Fruit fly (Drosophila melanogaster): ENCODE results near the gene CG31823.
A peak's percentile ranks its signal among the peaks of the same experiment; 100 is the strongest.

DNA sequence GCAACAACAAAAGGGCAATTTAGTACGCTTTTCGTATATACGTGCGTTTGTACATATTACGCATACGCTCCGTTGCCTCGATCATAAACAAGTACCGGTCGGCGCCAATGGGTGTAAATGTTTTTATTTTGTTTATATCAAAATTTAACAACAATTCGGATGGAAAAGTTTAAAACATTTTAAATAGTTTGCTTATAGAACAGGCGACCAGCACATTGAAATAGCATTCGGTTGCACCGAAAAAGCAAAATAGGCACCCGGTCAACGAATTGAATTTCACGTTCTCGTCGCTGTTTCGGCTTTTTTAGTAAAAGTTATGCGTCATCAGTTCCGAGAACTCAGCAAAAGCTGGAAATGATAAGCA, 13.3 kb upstream of the CG31823 start:
- TF ChIP-seq Eip78C (GFP tag) = peak; percentile 38
- TF ChIP-seq CG6792 (GFP tag; optimal IDR thresholded peaks at IDR 0.05) = no peak
- TF ChIP-seq cyc (GFP tag; optimal IDR thresholded peaks at IDR 0.05) = no peak
- no peak for TF ChIP-seq pdm3 (GFP tag; optimal IDR thresholded peaks at IDR 0.05)
- TF ChIP-seq CG31627 (GFP tag; optimal IDR thresholded peaks at IDR 0.05) = no peak
- no peak for TF ChIP-seq dsx (GFP tag; optimal IDR thresholded peaks at IDR 0.05; ENCODE audit: poor library complexity, severe bottlenecking)
- TF ChIP-seq CG7368 (GFP tag; optimal IDR thresholded peaks at IDR 0.05) = no peak
- TF ChIP-seq CG1621 (tag; optimal IDR thresholded peaks at IDR 0.05) = no peak
- TF ChIP-seq Lpt (GFP tag; optimal IDR thresholded peaks at IDR 0.05) = no peak
- TF ChIP-seq Blimp-1 (GFP tag; optimal IDR thresholded peaks at IDR 0.05) = no peak
- TF ChIP-seq Eip75B (GFP tag; optimal IDR thresholded peaks at IDR 0.05) = no peak
- TF ChIP-seq CG11294 (GFP tag; IDR thresholded peaks at IDR 0.05) = no peak

Data from whole organism, prepupa.